Worm (Caenorhabditis elegans) whole organism, late embryonic: Measurements from ENCODE around the gene clec-55.

ENCODE experiments used
- gmeb-2 ChIP-seq: sonication (generic microtip); optimal IDR thresholded peaks from 2 replicates; lab custom pipeline; 2016; ENCODE audit warnings: missing genetic modification characterization, inconsistent platforms, missing compliant biosample characterization
- lin-11 ChIP-seq: fragments of 200-800 bp; sonication (Bioruptor generic); optimal IDR thresholded peaks from 2 replicates; lab custom pipeline; 2018; ENCODE audit warnings: mild to moderate bottlenecking, missing genetic modification characterization, missing compliant biosample characterization

DNA sequence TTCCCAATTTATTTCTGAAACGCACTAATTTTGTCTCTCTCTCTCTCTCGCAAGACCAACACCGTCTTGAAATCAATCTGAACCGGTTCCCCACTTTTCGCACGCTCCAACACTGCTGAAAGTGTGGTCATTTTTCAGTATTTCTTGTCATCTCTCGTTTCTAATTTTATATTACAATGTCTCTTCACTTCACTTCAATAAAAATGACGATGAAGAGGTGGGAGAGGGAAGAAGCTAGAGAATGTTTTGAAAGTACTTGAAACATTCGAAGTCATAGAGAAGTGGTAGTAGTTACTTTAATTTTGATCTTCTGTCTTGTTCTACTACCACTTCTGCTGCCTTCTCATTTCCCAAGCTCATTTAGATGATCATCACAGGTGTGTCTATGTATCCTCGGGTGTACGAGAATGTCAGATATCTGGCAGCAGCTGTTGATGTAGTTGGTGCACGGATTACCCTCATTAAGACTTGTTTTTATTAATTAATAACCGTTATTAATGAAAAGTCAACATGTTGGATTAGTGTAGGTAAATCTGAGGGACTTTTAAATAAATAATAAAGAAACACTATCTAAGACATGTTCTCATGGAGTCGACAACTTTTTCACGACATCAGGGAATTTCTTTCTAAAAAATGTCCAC is 40.9 kb upstream of the clec-55 start:
- TF ChIP-seq lin-11 (tag; lab: Kevin White, UChicago) (no peak), gmeb-2 (tag; lab: Kevin White, UChicago) (no peak)
